Worm (Caenorhabditis elegans) whole organism, early embryonic: ENCODE results near the gene smg-9.

Experiments
- ama-1 ChIP-seq: fragments of 150-350 bp; optimal IDR thresholded peaks from 2 replicates; lab custom pipeline; 2014
- ceh-13 ChIP-seq: fragments of 200-800 bp; sonication (Bioruptor generic); optimal IDR thresholded peaks from 2 replicates; lab custom pipeline; 2018; ENCODE audit warnings: mild to moderate bottlenecking, missing genetic modification characterization, missing compliant biosample characterization
- ceh-36 ChIP-seq: sonication (generic microtip); optimal IDR thresholded peaks from 2 replicates; lab custom pipeline; 2016; ENCODE audit warnings: missing genetic modification characterization, inconsistent platforms, missing compliant biosample characterization
- flt-1 ChIP-seq: fragments of 200-800 bp; sonication (Bioruptor generic); IDR thresholded peaks from 2 replicates; pipeline ENCODE4 v1.3.6; 2022; ENCODE audit warnings: missing genetic modification characterization, missing compliant biosample characterization
- hmg-4 ChIP-seq: fragments of 200-800 bp; sonication (Bioruptor generic); optimal IDR thresholded peaks from 2 replicates; lab custom pipeline; 2018; ENCODE audit warnings: mild to moderate bottlenecking, missing genetic modification characterization, missing compliant biosample characterization
- tbx-37 ChIP-seq: fragments of 200-800 bp; sonication (Bioruptor generic); conservative IDR thresholded peaks from 2 replicates; pipeline ENCODE4 v1.3.6; 2022; ENCODE audit warnings: missing genetic modification reagents, missing genetic modification characterization, missing compliant biosample characterization

- TF ChIP-seq ama-1 (lab: Kevin White, UChicago) (no peak), flt-1 (no peak), ceh-36 (tag; lab: Kevin White, UChicago) (no peak), tbx-37 (GFP tag; lab: Robert Waterston, UW) (no peak), ceh-13 (GFP tag; lab: Kevin White, UChicago) (no peak), hmg-4 (no peak)
These were observed 18.4 kb upstream of the smg-9 start for ce11 chrII:14771096-14771495.
